Fruit fly (Drosophila melanogaster) whole organism, embryonic: Measurements from ENCODE around the gene Ccz1.

Experiments
- CG11504 ChIP-seq: fragments of 200-800 bp; sonication (Bioruptor generic); optimal IDR thresholded peaks from 3 replicates; lab custom pipeline; 2019; ENCODE audit warnings: missing biosample characterization, mild to moderate bottlenecking, missing genetic modification characterization, moderate library complexity
- CG12769 ChIP-seq: fragments of 200-800 bp; sonication (Bioruptor generic); optimal IDR thresholded peaks from 2 replicates; lab custom pipeline; 2019; ENCODE audit warnings: missing biosample characterization, mild to moderate bottlenecking, missing genetic modification characterization, moderate library complexity
- CG13894 ChIP-seq: fragments of 200-800 bp; sonication (Bioruptor generic); optimal IDR thresholded peaks from 3 replicates; lab custom pipeline; 2018; ENCODE audit warnings: missing biosample characterization, mild to moderate bottlenecking, missing genetic modification characterization, moderate library complexity
- CG16779 ChIP-seq: fragments of 200-800 bp; sonication (Bioruptor generic); IDR thresholded peaks from 2 replicates; pipeline ENCODE4 v1.3.6; 2022; ENCODE audit warnings: missing biosample characterization, missing genetic modification characterization
- CG9876 ChIP-seq: fragments of 200-800 bp; sonication (Bioruptor generic); optimal IDR thresholded peaks from 2 replicates; lab custom pipeline; 2016; ENCODE audit warnings: missing biosample characterization, missing genetic modification characterization
- D ChIP-seq, 2 experiments: fragments of 200-800 bp in 1 of 2; fragments of >200 bp in 1 of 2; sonication (Bioruptor generic) in 1 of 2; optimal IDR thresholded peaks; 2 replicates in 1 of 2; 3 replicates in 1 of 2; lab custom pipeline; 2017; ENCODE audit warnings: mild to moderate bottlenecking in 1 of 2, missing biosample characterization in 1 of 2, missing genetic modification characterization in 1 of 2, missing genetic modification reagents in 1 of 2
- Dbx ChIP-seq: fragments of 200-800 bp; sonication (Bioruptor generic); IDR thresholded peaks from 3 replicates; pipeline ENCODE4 v1.3.6; 2022; ENCODE audit warnings: missing biosample characterization, missing genetic modification characterization
- Dip3 ChIP-seq: fragments of 200-800 bp; sonication (Bioruptor generic); optimal IDR thresholded peaks from 3 replicates; lab custom pipeline; 2016; ENCODE audit warnings: missing biosample characterization, missing genetic modification characterization
- H15 ChIP-seq: fragments of 200-800 bp; sonication (Bioruptor generic); IDR thresholded peaks from 3 replicates; pipeline ENCODE4 v1.3.6; 2022; ENCODE audit warnings: missing biosample characterization, missing genetic modification characterization
- HLHmδ ChIP-seq: fragments of 200-800 bp; sonication (Bioruptor generic); optimal IDR thresholded peaks from 2 replicates; lab custom pipeline; 2018; ENCODE audit warnings: missing biosample characterization, mild to moderate bottlenecking, missing genetic modification characterization, moderate library complexity
- Hr78 ChIP-seq, 2 experiments: fragments of 200-800 bp in 1 of 2; fragments of >200 bp in 1 of 2; sonication (Bioruptor generic) in 1 of 2; optimal IDR thresholded peaks; 2 replicates each; lab custom pipeline; 2017 to 2019; ENCODE audit warnings: missing biosample characterization in 2 of 2, missing genetic modification characterization in 2 of 2, mild to moderate bottlenecking in 1 of 2, moderate library complexity in 1 of 2
- Mad ChIP-seq: fragments of 200-800 bp; sonication (Bioruptor generic); optimal IDR thresholded peaks from 2 replicates; lab custom pipeline; 2016; ENCODE audit warnings: missing biosample characterization, missing genetic modification characterization
- Oli ChIP-seq: fragments of 200-800 bp; sonication (Bioruptor generic); optimal IDR thresholded peaks from 2 replicates; lab custom pipeline; 2018; ENCODE audit warnings: missing biosample characterization, mild to moderate bottlenecking, missing genetic modification characterization, moderate library complexity
- Side ChIP-seq: fragments of 200-800 bp; sonication (Bioruptor generic); optimal IDR thresholded peaks from 2 replicates; lab custom pipeline; 2016; ENCODE audit warnings: missing biosample characterization, missing genetic modification characterization
- Spps ChIP-seq: fragments of 200-800 bp; sonication (Bioruptor generic); optimal IDR thresholded peaks from 2 replicates; lab custom pipeline; 2018; ENCODE audit warnings: missing biosample characterization, mild to moderate bottlenecking, missing genetic modification characterization
- abd-A ChIP-seq: fragments of 200-800 bp; sonication (Bioruptor generic); optimal IDR thresholded peaks from 3 replicates; lab custom pipeline; 2019; ENCODE audit warnings: missing biosample characterization, mild to moderate bottlenecking, missing genetic modification characterization, moderate library complexity
- ac ChIP-seq: fragments of 200-800 bp; sonication (Bioruptor generic); optimal IDR thresholded peaks from 3 replicates; lab custom pipeline; 2017; ENCODE audit warnings: missing biosample characterization, mild to moderate bottlenecking, missing genetic modification characterization
- bab2 ChIP-seq: fragments of 200-800 bp; sonication (Bioruptor generic); optimal IDR thresholded peaks from 2 replicates; lab custom pipeline; 2016; ENCODE audit warnings: missing biosample characterization, missing genetic modification characterization
- crol ChIP-seq: fragments of 200-800 bp; sonication (Bioruptor generic); IDR thresholded peaks from 2 replicates; pipeline ENCODE4 v1.3.6; 2022; ENCODE audit warnings: missing biosample characterization, missing genetic modification characterization
- da ChIP-seq: fragments of 200-800 bp; sonication (Bioruptor generic); optimal IDR thresholded peaks from 2 replicates; lab custom pipeline; 2016; ENCODE audit warnings: missing biosample characterization, missing genetic modification characterization
- dysf ChIP-seq: fragments of 200-800 bp; sonication (Bioruptor generic); IDR thresholded peaks from 3 replicates; pipeline ENCODE4 v1.3.6; 2022; ENCODE audit warnings: missing biosample characterization, missing genetic modification characterization
- gcm2 ChIP-seq: fragments of 200-800 bp; sonication (Bioruptor generic); optimal IDR thresholded peaks from 2 replicates; lab custom pipeline; 2016; ENCODE audit warnings: missing biosample characterization, missing genetic modification characterization
- hbn ChIP-seq: fragments of 200-800 bp; sonication (Bioruptor generic); IDR thresholded peaks from 2 replicates; pipeline ENCODE4 v1.3.6; 2022; ENCODE audit warnings: missing biosample characterization, missing genetic modification characterization; ENCODE audit not compliant: partially characterized antibody
- klu ChIP-seq: fragments of 200-800 bp; sonication (Bioruptor generic); IDR thresholded peaks from 2 replicates; pipeline ENCODE4 v1.3.6; 2022; ENCODE audit warnings: missing biosample characterization, missing genetic modification characterization
- sd ChIP-seq: fragments of 200-800 bp; sonication (Bioruptor generic); optimal IDR thresholded peaks from 3 replicates; lab custom pipeline; 2018; ENCODE audit warnings: missing biosample characterization, mild to moderate bottlenecking, missing genetic modification characterization, moderate library complexity
- sens ChIP-seq: fragments of 200-800 bp; sonication (Bioruptor generic); peaks from one replicate; lab custom pipeline; 2016; ENCODE audit warnings: missing biosample characterization, missing genetic modification characterization
- sens-2 ChIP-seq: fragments of 200-800 bp; sonication (Bioruptor generic); IDR thresholded peaks from 2 replicates; pipeline ENCODE4 v1.3.6; 2022; ENCODE audit warnings: missing biosample characterization, missing genetic modification characterization
- sna ChIP-seq: fragments of 200-800 bp; sonication (Bioruptor generic); IDR thresholded peaks from 2 replicates; pipeline ENCODE4 v1.3.6; 2022; ENCODE audit warnings: missing biosample characterization, missing genetic modification characterization; ENCODE audit not compliant: partially characterized antibody
- unpg ChIP-seq: fragments of 200-800 bp; sonication (Bioruptor generic); optimal IDR thresholded peaks from 3 replicates; lab custom pipeline; 2018; ENCODE audit warnings: missing biosample characterization, mild to moderate bottlenecking, missing genetic modification characterization, moderate library complexity

The Ccz1 gene

dm6 chr3L:3847810-3848326 lies 51.1 kb downstream of the Ccz1 start (continued):
- no peak for TF ChIP-seq HLHmδ
- TF ChIP-seq Dip3 (GFP tag; lab: Kevin White, UChicago) = no peak
- no peak for TF ChIP-seq Spps (tag; lab: Kevin White, UChicago)
- TF ChIP-seq sens-2 (GFP tag; lab: Robert Waterston, UW) = no peak
- TF ChIP-seq sens (GFP tag; lab: Kevin White, UChicago) = peak; percentile 0
- no peak for TF ChIP-seq Mad (GFP tag; lab: Kevin White, UChicago)
- no peak for TF ChIP-seq H15 (GFP tag; lab: Robert Waterston, UW)
- no peak for TF ChIP-seq sna (GFP tag; lab: Robert Waterston, UW)
- no peak for TF ChIP-seq da (GFP tag; lab: Kevin White, UChicago)
- TF ChIP-seq Dbx (GFP tag; lab: Robert Waterston, UW) = no peak
- TF ChIP-seq ac (GFP tag; lab: Kevin White, UChicago) = no peak
- TF ChIP-seq Oli (tag; lab: Kevin White, UChicago) = no peak
- no peak for TF ChIP-seq bab2 (GFP tag; lab: Kevin White, UChicago)
- peak; percentile 66 for TF ChIP-seq abd-A
- TF ChIP-seq CG9876 = no peak
- TF ChIP-seq hbn (GFP tag; lab: Robert Waterston, UW) = no peak
- no peak for TF ChIP-seq unpg
- peak; percentile 23 for TF ChIP-seq sd (tag; lab: Kevin White, UChicago)
- TF ChIP-seq Hr78 (GFP tag; optimal IDR thresholded peaks at IDR 0.05; lab: Kevin White, UChicago) = peak in 1 of 2 experiments; percentile 50
- no peak for TF ChIP-seq gcm2 (GFP tag; lab: Kevin White, UChicago)
- TF ChIP-seq dysf = no peak
- TF ChIP-seq Side (GFP tag; lab: Kevin White, UChicago) = no peak
- TF ChIP-seq crol (GFP tag; lab: Robert Waterston, UW) = peak; percentile 43; the same call in 1 of the 2 replicates
- TF ChIP-seq D (optimal IDR thresholded peaks at IDR 0.05; lab: Kevin White, UChicago) = no peak
- TF ChIP-seq D (GFP tag; optimal IDR thresholded peaks at IDR 0.05; lab: Kevin White, UChicago) = no peak
- TF ChIP-seq CG11504 = no peak
- peak; percentile 25 for TF ChIP-seq CG12769 (tag; lab: Kevin White, UChicago)
- TF ChIP-seq klu (GFP tag; lab: Robert Waterston, UW) = no peak
- TF ChIP-seq CG16779 (GFP tag; lab: Robert Waterston, UW) = no peak
- no peak for TF ChIP-seq CG13894 (tag; lab: Kevin White, UChicago)
